Fruit fly (Drosophila melanogaster): ENCODE results near the gene CG8478.
A peak's percentile ranks its signal among the peaks of the same experiment; 100 is the strongest.

DNA sequence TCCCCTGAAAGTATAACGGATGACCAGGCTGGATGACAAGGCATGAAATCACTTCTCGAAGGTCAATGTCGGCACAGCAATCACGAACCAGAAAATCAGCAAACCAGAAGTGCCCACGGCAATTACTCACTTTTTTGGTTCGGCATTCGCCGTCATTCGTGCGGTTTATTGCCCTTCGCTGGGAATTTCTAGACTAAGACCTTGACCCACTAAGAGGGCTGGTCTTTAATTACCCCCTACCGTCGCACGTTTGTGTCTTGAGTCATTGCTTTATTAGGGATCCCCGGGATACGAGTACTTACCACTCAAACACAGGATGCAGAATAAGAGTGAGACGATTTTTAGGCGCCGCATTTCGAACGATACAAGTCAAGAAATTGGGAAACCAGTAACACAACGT, 18.0 kb upstream of the CG8478 start:
- TF ChIP-seq CG8301 (tag; optimal IDR thresholded peaks at IDR 0.05), result no peak
- no peak for TF ChIP-seq CG4496 (GFP tag; IDR thresholded peaks at IDR 0.05)
- TF ChIP-seq CG13204 (GFP tag; optimal IDR thresholded peaks at IDR 0.05), result no peak
- peak; percentile 76 for TF ChIP-seq EcR (GFP tag; optimal IDR thresholded peaks at IDR 0.05)
- TF ChIP-seq Pif1A (GFP tag; optimal IDR thresholded peaks at IDR 0.05), result no peak
